Fruit fly (Drosophila melanogaster) whole organism, embryonic: Measurements from ENCODE around the gene senju.

Experiments
- Antp ChIP-seq: fragments of 200-800 bp; sonication (Bioruptor generic); optimal IDR thresholded peaks from 3 replicates; lab custom pipeline; 2016; ENCODE audit warnings: missing biosample characterization, missing genetic modification characterization
- Bgb ChIP-seq: fragments of 200-800 bp; sonication (Bioruptor generic); IDR thresholded peaks from 2 replicates; pipeline ENCODE4 v1.3.6; 2022; ENCODE audit warnings: missing biosample characterization, missing genetic modification characterization; ENCODE audit not compliant: partially characterized antibody
- CG10366 ChIP-seq: fragments of 200-800 bp; sonication (Bioruptor generic); IDR thresholded peaks from 2 replicates; pipeline ENCODE4 v1.3.6; 2022; ENCODE audit warnings: missing biosample characterization, missing genetic modification characterization
- CG11398 ChIP-seq: fragments of 200-800 bp; sonication (Bioruptor generic); optimal IDR thresholded peaks from 2 replicates; lab custom pipeline; 2016; ENCODE audit warnings: missing biosample characterization, missing genetic modification characterization
- CG14667 ChIP-seq: fragments of 200-800 bp; sonication (Bioruptor generic); IDR thresholded peaks from 2 replicates; pipeline ENCODE4 v1.3.6; 2022; ENCODE audit warnings: missing biosample characterization, missing genetic modification characterization
- CG15479 ChIP-seq: fragments of 200-800 bp; sonication (Bioruptor generic); optimal IDR thresholded peaks from 3 replicates; lab custom pipeline; 2019; ENCODE audit warnings: missing biosample characterization, mild to moderate bottlenecking, missing genetic modification characterization, moderate library complexity
- CG1647 ChIP-seq: fragments of 200-800 bp; sonication (Bioruptor generic); optimal IDR thresholded peaks from 3 replicates; lab custom pipeline; 2016; ENCODE audit warnings: missing biosample characterization, missing genetic modification characterization
- CG17328 ChIP-seq: fragments of 200-800 bp; sonication (Bioruptor generic); IDR thresholded peaks from 2 replicates; pipeline ENCODE4 v1.3.6; 2022; ENCODE audit warnings: missing biosample characterization, missing genetic modification characterization
- CG17612 ChIP-seq: fragments of 200-800 bp; sonication (Bioruptor generic); IDR thresholded peaks from 2 replicates; pipeline ENCODE4 v1.3.6; 2022; ENCODE audit warnings: missing biosample characterization, missing genetic modification characterization
- CG2202 ChIP-seq: fragments of 200-800 bp; sonication (Bioruptor generic); optimal IDR thresholded peaks from 2 replicates; lab custom pipeline; 2018; ENCODE audit warnings: missing biosample characterization, mild to moderate bottlenecking, missing genetic modification characterization
- CG34422 ChIP-seq: fragments of 200-800 bp; sonication (Bioruptor generic); IDR thresholded peaks from 3 replicates; pipeline ENCODE4 v1.3.6; 2022; ENCODE audit warnings: missing biosample characterization, missing genetic modification characterization
- CG3838 ChIP-seq: fragments of 200-800 bp; sonication (Bioruptor generic); optimal IDR thresholded peaks from 3 replicates; lab custom pipeline; 2016; ENCODE audit warnings: missing biosample characterization, missing genetic modification characterization
- CG42726 ChIP-seq: fragments of 200-800 bp; sonication (Bioruptor generic); IDR thresholded peaks from 2 replicates; pipeline ENCODE4 v1.3.6; 2022; ENCODE audit warnings: missing biosample characterization, missing genetic modification characterization; ENCODE audit not compliant: partially characterized antibody
- CG4617 ChIP-seq: fragments of 200-800 bp; sonication (Bioruptor generic); optimal IDR thresholded peaks from 3 replicates; lab custom pipeline; 2016; ENCODE audit warnings: missing biosample characterization, missing genetic modification characterization, borderline replicate concordance
- CG6689 ChIP-seq: fragments of 200-800 bp; sonication (Bioruptor generic); IDR thresholded peaks from 2 replicates; pipeline ENCODE4 v1.3.6; 2022; ENCODE audit warnings: missing biosample characterization, missing genetic modification characterization
- CG7786 ChIP-seq: fragments of 200-800 bp; sonication (Bioruptor generic); optimal IDR thresholded peaks from 2 replicates; lab custom pipeline; 2016; ENCODE audit warnings: missing biosample characterization, missing genetic modification characterization
- CG7839 ChIP-seq: fragments of 200-800 bp; sonication (Bioruptor generic); optimal IDR thresholded peaks from 3 replicates; lab custom pipeline; 2018; ENCODE audit warnings: missing biosample characterization, mild to moderate bottlenecking, missing genetic modification characterization, moderate library complexity
- CG8281 ChIP-seq: fragments of 200-800 bp; sonication (Bioruptor generic); optimal IDR thresholded peaks from 2 replicates; lab custom pipeline; 2018; ENCODE audit warnings: missing biosample characterization, mild to moderate bottlenecking, missing genetic modification characterization, moderate library complexity
- CG8478 ChIP-seq: fragments of >200 bp; optimal IDR thresholded peaks from 2 replicates; lab custom pipeline; 2018
- CG8924 ChIP-seq: fragments of 200-800 bp; optimal IDR thresholded peaks from 3 replicates; lab custom pipeline; 2019; ENCODE audit warnings: missing biosample characterization, mild to moderate bottlenecking, missing genetic modification characterization, moderate library complexity
- Deaf1 ChIP-seq: fragments of 200-800 bp; optimal IDR thresholded peaks from 3 replicates; lab custom pipeline; 2019; ENCODE audit warnings: missing biosample characterization, mild to moderate bottlenecking, missing genetic modification characterization, moderate library complexity
- Dref ChIP-seq: fragments of 200-800 bp; sonication (Bioruptor generic); IDR thresholded peaks from 2 replicates; pipeline ENCODE4 v1.3.6; 2022; ENCODE audit warnings: missing biosample characterization, missing genetic modification characterization
- Drgx ChIP-seq: fragments of 200-800 bp; sonication (Bioruptor generic); IDR thresholded peaks from 2 replicates; pipeline ENCODE4 v1.3.6; 2022; ENCODE audit warnings: missing biosample characterization, missing genetic modification characterization
- E2f2 ChIP-seq: fragments of 200-800 bp; sonication (Bioruptor generic); IDR thresholded peaks from 2 replicates; pipeline ENCODE4 v1.3.6; 2022; ENCODE audit warnings: missing biosample characterization, missing genetic modification characterization
- GATAe ChIP-seq: fragments of 200-800 bp; sonication (Bioruptor generic); conservative IDR thresholded peaks from 2 replicates; pipeline ENCODE4 v1.3.6; 2022; ENCODE audit warnings: missing biosample characterization, missing genetic modification characterization
- Gsc ChIP-seq: fragments of 200-800 bp; sonication (Bioruptor generic); IDR thresholded peaks from 2 replicates; pipeline ENCODE4 v1.3.6; 2022; ENCODE audit warnings: missing biosample characterization, missing genetic modification characterization
- HLHmδ ChIP-seq: fragments of 200-800 bp; sonication (Bioruptor generic); optimal IDR thresholded peaks from 2 replicates; lab custom pipeline; 2018; ENCODE audit warnings: missing biosample characterization, mild to moderate bottlenecking, missing genetic modification characterization, moderate library complexity
- Hand ChIP-seq: fragments of 200-800 bp; sonication (Bioruptor generic); optimal IDR thresholded peaks from 2 replicates; lab custom pipeline; 2017; ENCODE audit warnings: mild to moderate bottlenecking, missing biosample characterization, missing genetic modification reagents, missing genetic modification characterization
- Optix ChIP-seq: fragments of 200-800 bp; sonication (Bioruptor generic); IDR thresholded peaks from 3 replicates; pipeline ENCODE4 v1.3.6; 2022; ENCODE audit warnings: missing biosample characterization, missing genetic modification characterization
- Rfx ChIP-seq: fragments of 200-800 bp; sonication (Bioruptor generic); IDR thresholded peaks from 2 replicates; pipeline ENCODE4 v1.3.6; 2022; ENCODE audit warnings: missing biosample characterization, missing genetic modification characterization
- ato ChIP-seq: fragments of 200-800 bp; sonication (Bioruptor generic); IDR thresholded peaks from 2 replicates; pipeline ENCODE4 v1.3.6; 2022; ENCODE audit warnings: missing biosample characterization, missing genetic modification characterization; ENCODE audit not compliant: partially characterized antibody
- bbx ChIP-seq: fragments of 200-800 bp; sonication (Bioruptor generic); IDR thresholded peaks from 2 replicates; pipeline ENCODE4 v1.3.6; 2022; ENCODE audit warnings: missing biosample characterization, missing genetic modification characterization; ENCODE audit not compliant: partially characterized antibody
- bsh ChIP-seq, 2 experiments: fragments of 200-800 bp; sonication (Bioruptor generic); optimal IDR thresholded peaks; 2 replicates each; lab custom pipeline; 2017 to 2018; ENCODE audit warnings: mild to moderate bottlenecking in 2 of 2, missing biosample characterization in 2 of 2, missing genetic modification characterization in 2 of 2, moderate library complexity in 1 of 2
- cas ChIP-seq: fragments of 200-800 bp; sonication (Bioruptor generic); IDR thresholded peaks from 2 replicates; pipeline ENCODE4 v1.3.6; 2022; ENCODE audit warnings: missing biosample characterization, missing genetic modification characterization
- crol ChIP-seq: fragments of 200-800 bp; sonication (Bioruptor generic); IDR thresholded peaks from 2 replicates; pipeline ENCODE4 v1.3.6; 2022; ENCODE audit warnings: missing biosample characterization, missing genetic modification characterization
- hb ChIP-seq: fragments of 200-800 bp; sonication (Bioruptor generic); IDR thresholded peaks from 3 replicates; pipeline ENCODE4 v1.3.6; 2022; ENCODE audit warnings: missing biosample characterization, missing genetic modification characterization; ENCODE audit not compliant: partially characterized antibody
- jumu ChIP-seq: fragments of 200-800 bp; sonication (Bioruptor generic); optimal IDR thresholded peaks from 3 replicates; lab custom pipeline; 2016; ENCODE audit warnings: missing biosample characterization, missing genetic modification characterization
- lmd ChIP-seq: fragments of 200-800 bp; sonication (Bioruptor generic); IDR thresholded peaks from 2 replicates; pipeline ENCODE4 v1.3.6; 2022; ENCODE audit warnings: missing biosample characterization, missing genetic modification characterization
- mam ChIP-seq: fragments of 200-800 bp; sonication (Bioruptor generic); optimal IDR thresholded peaks from 3 replicates; lab custom pipeline; 2016; ENCODE audit warnings: missing biosample characterization, missing genetic modification characterization
- nmo ChIP-seq: fragments of 200-800 bp; sonication (Bioruptor generic); optimal IDR thresholded peaks from 2 replicates; lab custom pipeline; 2018; ENCODE audit warnings: missing biosample characterization, mild to moderate bottlenecking, missing genetic modification characterization, moderate library complexity
- odd ChIP-seq: fragments of 200-800 bp; sonication (Bioruptor generic); optimal IDR thresholded peaks from 2 replicates; lab custom pipeline; 2017; ENCODE audit warnings: missing biosample characterization, mild to moderate bottlenecking, missing genetic modification characterization
- pnt ChIP-seq: fragments of 200-800 bp; sonication (Bioruptor generic); optimal IDR thresholded peaks from 3 replicates; lab custom pipeline; 2016; ENCODE audit warnings: missing biosample characterization, missing genetic modification characterization
- prd ChIP-seq, 3 experiments: fragments of >200 bp in 2 of 3; fragments of 200-800 bp in 1 of 3; sonication (Bioruptor generic) in 1 of 3; optimal IDR thresholded peaks in 2 of 3; IDR thresholded peaks in 1 of 3; 2 replicates in 2 of 3; 3 replicates in 1 of 3; pipeline versions ENCODE4 v1.3.6 to Lab custom; 2017 to 2022; ENCODE audit warnings: missing biosample characterization in 1 of 3, missing genetic modification characterization in 1 of 3
- pzg ChIP-seq: fragments of 200-800 bp; sonication (Bioruptor generic); optimal IDR thresholded peaks from 3 replicates; lab custom pipeline; 2018; ENCODE audit warnings: missing biosample characterization, mild to moderate bottlenecking, missing genetic modification characterization, moderate library complexity
- rib ChIP-seq: fragments of 200-800 bp; sonication (Bioruptor generic); IDR thresholded peaks from 2 replicates; pipeline ENCODE4 v1.3.6; 2022; ENCODE audit warnings: missing biosample characterization, missing genetic modification characterization
- run ChIP-seq: fragments of 200-800 bp; sonication (Bioruptor generic); optimal IDR thresholded peaks from 3 replicates; lab custom pipeline; 2018; ENCODE audit warnings: missing biosample characterization, mild to moderate bottlenecking, missing genetic modification characterization
- trem ChIP-seq: fragments of 200-800 bp; optimal IDR thresholded peaks from 3 replicates; lab custom pipeline; 2019; ENCODE audit warnings: missing biosample characterization, mild to moderate bottlenecking, missing genetic modification characterization, moderate library complexity
- wor ChIP-seq: fragments of 200-800 bp; sonication (Bioruptor generic); IDR thresholded peaks from 2 replicates; pipeline ENCODE4 v1.3.6; 2022; ENCODE audit warnings: missing biosample characterization, missing genetic modification characterization
- zen ChIP-seq: fragments of 200-800 bp; sonication (Bioruptor generic); optimal IDR thresholded peaks from 3 replicates; lab custom pipeline; 2018; ENCODE audit warnings: missing biosample characterization, mild to moderate bottlenecking, missing genetic modification characterization, moderate library complexity
- zfh2 ChIP-seq: fragments of 200-800 bp; sonication (Bioruptor generic); optimal IDR thresholded peaks from 2 replicates; lab custom pipeline; 2016; ENCODE audit warnings: missing biosample characterization, missing genetic modification characterization

The senju gene

dm6 chr2L:5010784-5011260 is 41.8 kb upstream of the senju start, which contains the start of the genes CG31917, Tfb5 and SelT (continued):
- TF ChIP-seq jumu (GFP tag; lab: Kevin White, UChicago) (peak; percentile 46), Deaf1 (no peak), zen (tag; lab: Kevin White, UChicago) (peak; percentile 50), GATAe (GFP tag; lab: Robert Waterston, UW) (no peak), CG42726 (GFP tag; lab: Robert Waterston, UW) (no peak; the same call in 1 of the 2 replicates), CG11398 (GFP tag; lab: Kevin White, UChicago) (no peak), CG4617 (GFP tag; lab: Kevin White, UChicago) (peak; percentile 89), trem (tag; lab: Kevin White, UChicago) (peak; percentile 63), Gsc (GFP tag; lab: Robert Waterston, UW) (no peak), CG10366 (GFP tag; lab: Robert Waterston, UW) (peak; percentile 35; the same call in 1 of the 2 replicates), pzg (GFP tag; lab: Kevin White, UChicago) (peak; percentile 83), Optix (GFP tag; lab: Robert Waterston, UW) (no peak), nmo (peak; percentile 76), prd (optimal IDR thresholded peaks at IDR 0.05; lab: Kevin White, UChicago) (no peak), prd (GFP tag; IDR thresholded peaks at IDR 0.05; lab: Robert Waterston, UW) (peak; percentile 55; the same call in 2 of the 3 replicates), Bgb (peak; percentile 75), ato (no peak), CG8478 (lab: Kevin White, UChicago) (no peak), rib (GFP tag; lab: Robert Waterston, UW) (no peak), Dref (peak; percentile 59), Drgx (no peak), CG17612 (no peak), CG6689 (no peak; the same call in 1 of the 2 replicates), CG3838 (GFP tag; lab: Kevin White, UChicago) (peak; percentile 38), crol (GFP tag; lab: Robert Waterston, UW) (no peak), wor (GFP tag; lab: Robert Waterston, UW) (no peak), CG17328 (no peak), run (tag; lab: Kevin White, UChicago) (no peak), CG14667 (GFP tag; lab: Robert Waterston, UW) (0 out of 2 replicates have a peak, but pooled peaks have one; percentile 12), CG7839 (peak; percentile 59), CG1647 (GFP tag; lab: Kevin White, UChicago) (peak; percentile 35), bbx (GFP tag; lab: Robert Waterston, UW) (peak; percentile 39; the same call in 1 of the 2 replicates), CG34422 (GFP tag; lab: Robert Waterston, UW) (peak; percentile 39; the same call in 2 of the 3 replicates), zfh2 (GFP tag; lab: Kevin White, UChicago) (peak; percentile 64), Rfx (GFP tag; lab: Robert Waterston, UW) (peak; percentile 80), mam (GFP tag; lab: Kevin White, UChicago) (peak; percentile 68), CG15479 (GFP tag; lab: Kevin White, UChicago) (no peak), lmd (GFP tag; lab: Robert Waterston, UW) (0 out of 2 replicates have a peak, but pooled peaks have one; percentile 16), bsh (GFP tag; optimal IDR thresholded peaks at IDR 0.05; lab: Kevin White, UChicago) (peak in 1 of 2 experiments; percentile 40), HLHmδ (no peak), E2f2 (GFP tag; lab: Robert Waterston, UW) (0 out of 2 replicates have a peak, but pooled peaks have one; percentile 11), Hand (GFP tag; lab: Kevin White, UChicago) (no peak), hb (peak; percentile 58; the same call in 1 of the 3 replicates), CG2202 (tag; lab: Kevin White, UChicago) (no peak), Antp (GFP tag; lab: Kevin White, UChicago) (peak; percentile 55), pnt (GFP tag; lab: Kevin White, UChicago) (no peak), CG8281 (tag; lab: Kevin White, UChicago) (no peak), CG7786 (GFP tag; lab: Kevin White, UChicago) (peak; percentile 39), cas (GFP tag; lab: Robert Waterston, UW) (no peak), odd (no peak), CG8924 (tag; lab: Kevin White, UChicago) (peak; percentile 62)
